Worm (Caenorhabditis elegans) whole organism, late embryonic: ENCODE data around the gene B0361.14.

Source experiments
- C38D4.7 ChIP-seq: fragments of 200-800 bp; sonication (Bioruptor generic); optimal IDR thresholded peaks from 2 replicates; lab custom pipeline; 2018; ENCODE audit warnings: mild to moderate bottlenecking, missing genetic modification characterization, moderate library complexity, missing compliant biosample characterization
- F13H6.1 ChIP-seq: sonication (generic microtip); optimal IDR thresholded peaks from 2 replicates; lab custom pipeline; 2016; ENCODE audit warnings: missing genetic modification characterization, missing compliant biosample characterization
- K02D7.2 ChIP-seq: sonication (generic microtip); optimal IDR thresholded peaks from 2 replicates; lab custom pipeline; 2017; ENCODE audit warnings: mild to moderate bottlenecking, missing genetic modification characterization, missing compliant biosample characterization
- K09A11.1 ChIP-seq: sonication (generic microtip); optimal IDR thresholded peaks from 2 replicates; lab custom pipeline; 2017; ENCODE audit warnings: antibody characterized with exemption, mild to moderate bottlenecking, missing genetic modification characterization, missing compliant biosample characterization; ENCODE audit not compliant: insufficient read depth
- T23F11.4 ChIP-seq: fragments of 200-800 bp; sonication (Bioruptor generic); optimal IDR thresholded peaks from 2 replicates; lab custom pipeline; 2018; ENCODE audit warnings: mild to moderate bottlenecking, missing genetic modification characterization, missing compliant biosample characterization
- ahr-1 ChIP-seq: sonication (generic microtip); optimal IDR thresholded peaks from 2 replicates; lab custom pipeline; 2016; ENCODE audit warnings: missing genetic modification characterization, missing compliant biosample characterization
- ama-1 ChIP-seq: fragments of 150-350 bp; optimal IDR thresholded peaks from 2 replicates; lab custom pipeline; 2014
- ceh-14 ChIP-seq: sonication (generic microtip); optimal IDR thresholded peaks from 2 replicates; lab custom pipeline; 2016; ENCODE audit warnings: missing genotype, missing genetic modification characterization, missing compliant biosample characterization
- ceh-19 ChIP-seq: fragments of 200-800 bp; sonication (Bioruptor generic); optimal IDR thresholded peaks from 2 replicates; lab custom pipeline; 2018; ENCODE audit warnings: mild to moderate bottlenecking, missing genetic modification characterization, missing compliant biosample characterization
- ceh-2 ChIP-seq: sonication (generic microtip); optimal IDR thresholded peaks from 2 replicates; lab custom pipeline; 2016; ENCODE audit warnings: missing genotype, missing genetic modification characterization, missing compliant biosample characterization
- ceh-22 ChIP-seq: sonication (generic microtip); optimal IDR thresholded peaks from 2 replicates; lab custom pipeline; 2017; ENCODE audit warnings: missing biosample characterization, missing genetic modification characterization
- ceh-24 ChIP-seq: sonication (generic microtip); optimal IDR thresholded peaks from 2 replicates; lab custom pipeline; 2016; ENCODE audit warnings: mild to moderate bottlenecking, missing genetic modification characterization, missing compliant biosample characterization
- ceh-30 ChIP-seq: fragments of 150-350 bp; optimal IDR thresholded peaks from 2 replicates; lab custom pipeline; 2014; ENCODE audit warnings: missing biosample characterization, missing genetic modification characterization
- ceh-45 ChIP-seq: fragments of 200-800 bp; sonication (Bioruptor generic); IDR thresholded peaks from 2 replicates; pipeline ENCODE4 v1.3.6; 2022; ENCODE audit warnings: missing genetic modification reagents, missing genetic modification characterization, missing compliant biosample characterization
- ceh-48 ChIP-seq: sonication (generic microtip); optimal IDR thresholded peaks from 2 replicates; lab custom pipeline; 2016; ENCODE audit warnings: missing genetic modification characterization, inconsistent platforms, missing compliant biosample characterization
- ceh-9 ChIP-seq: sonication (generic microtip); optimal IDR thresholded peaks from 2 replicates; lab custom pipeline; 2016; ENCODE audit warnings: mild to moderate bottlenecking, missing genetic modification characterization, inconsistent platforms, missing compliant biosample characterization
- che-1 ChIP-seq: sonication (generic microtip); optimal IDR thresholded peaks from 2 replicates; lab custom pipeline; 2016; ENCODE audit warnings: mild to moderate bottlenecking, missing genetic modification characterization, missing compliant biosample characterization
- dmd-4 ChIP-seq: sonication (generic microtip); optimal IDR thresholded peaks from 2 replicates; lab custom pipeline; 2016; ENCODE audit warnings: borderline replicate concordance, missing genetic modification characterization, missing compliant biosample characterization
- dve-1 ChIP-seq: sonication (generic microtip); optimal IDR thresholded peaks from 2 replicates; lab custom pipeline; 2017; ENCODE audit warnings: antibody characterized with exemption, mild to moderate bottlenecking, missing genetic modification characterization, missing compliant biosample characterization
- elt-4 ChIP-seq: sonication (generic microtip); optimal IDR thresholded peaks from 2 replicates; lab custom pipeline; 2016; ENCODE audit warnings: missing genetic modification characterization, missing compliant biosample characterization
- fkh-6 ChIP-seq: sonication (generic microtip); optimal IDR thresholded peaks from 2 replicates; lab custom pipeline; 2016; ENCODE audit warnings: missing genetic modification characterization, missing compliant biosample characterization
- gmeb-2 ChIP-seq: sonication (generic microtip); optimal IDR thresholded peaks from 2 replicates; lab custom pipeline; 2016; ENCODE audit warnings: missing genetic modification characterization, inconsistent platforms, missing compliant biosample characterization
- hlh-13 ChIP-seq: fragments of 200-800 bp; sonication (Bioruptor generic); optimal IDR thresholded peaks from 2 replicates; lab custom pipeline; 2018; ENCODE audit warnings: mild to moderate bottlenecking, missing genetic modification characterization, missing compliant biosample characterization
- hlh-15 ChIP-seq: sonication (generic microtip); optimal IDR thresholded peaks from 2 replicates; lab custom pipeline; 2016; ENCODE audit warnings: missing genetic modification characterization, missing compliant biosample characterization
- hlh-30 ChIP-seq: sonication (generic microtip); optimal IDR thresholded peaks from 2 replicates; lab custom pipeline; 2017; ENCODE audit warnings: antibody characterized with exemption, missing genetic modification characterization, missing compliant biosample characterization; ENCODE audit not compliant: insufficient read depth
- hlh-6 ChIP-seq: sonication (generic microtip); optimal IDR thresholded peaks from 2 replicates; lab custom pipeline; 2016; ENCODE audit warnings: missing genotype, missing genetic modification characterization, missing compliant biosample characterization
- hlh-8 ChIP-seq: sonication (generic microtip); optimal IDR thresholded peaks from 2 replicates; lab custom pipeline; 2016; ENCODE audit warnings: missing genotype, missing genetic modification characterization, missing compliant biosample characterization
- lim-6 ChIP-seq: sonication (generic microtip); optimal IDR thresholded peaks from 2 replicates; lab custom pipeline; 2016; ENCODE audit warnings: missing genetic modification characterization, missing compliant biosample characterization
- nhr-232 ChIP-seq: sonication (generic microtip); optimal IDR thresholded peaks from 2 replicates; lab custom pipeline; 2016; ENCODE audit warnings: missing genetic modification characterization, missing compliant biosample characterization
- npax-4 ChIP-seq: sonication (generic microtip); optimal IDR thresholded peaks from 2 replicates; lab custom pipeline; 2016; ENCODE audit warnings: missing genetic modification characterization, missing compliant biosample characterization
- pax-1 ChIP-seq: fragments of 150-350 bp; optimal IDR thresholded peaks from 2 replicates; lab custom pipeline; 2014; ENCODE audit warnings: missing biosample characterization, missing genetic modification characterization
- pha-2 ChIP-seq: sonication (generic microtip); optimal IDR thresholded peaks from 2 replicates; lab custom pipeline; 2017; ENCODE audit warnings: mild to moderate bottlenecking, missing genetic modification characterization, missing compliant biosample characterization
- pros-1 ChIP-seq: fragments of 150-350 bp; optimal IDR thresholded peaks from 2 replicates; lab custom pipeline; 2014; ENCODE audit warnings: missing biosample characterization, missing genetic modification reagents, missing genetic modification characterization
- ref-2 ChIP-seq: sonication (generic microtip); optimal IDR thresholded peaks from 2 replicates; lab custom pipeline; 2016; ENCODE audit warnings: missing genetic modification characterization, missing compliant biosample characterization
- rnt-1 ChIP-seq: sonication (generic microtip); optimal IDR thresholded peaks from 2 replicates; lab custom pipeline; 2016; ENCODE audit warnings: missing genetic modification characterization, missing compliant biosample characterization
- sdc-2 ChIP-seq: sonication (generic microtip); optimal IDR thresholded peaks from 2 replicates; lab custom pipeline; 2016; ENCODE audit warnings: missing genotype, missing genetic modification characterization, missing compliant biosample characterization
- syd-9 ChIP-seq: sonication (generic microtip); optimal IDR thresholded peaks from 2 replicates; lab custom pipeline; 2016; ENCODE audit warnings: mild to moderate bottlenecking, missing genetic modification characterization, moderate library complexity, missing compliant biosample characterization
- tbx-2 ChIP-seq: sonication (generic microtip); optimal IDR thresholded peaks from 2 replicates; lab custom pipeline; 2016; ENCODE audit warnings: missing genetic modification characterization, missing compliant biosample characterization
- unc-42 ChIP-seq: sonication (generic microtip); optimal IDR thresholded peaks from 2 replicates; lab custom pipeline; 2016; ENCODE audit warnings: missing genotype, missing genetic modification characterization, missing compliant biosample characterization
- unc-86 ChIP-seq: sonication (generic microtip); optimal IDR thresholded peaks from 2 replicates; lab custom pipeline; 2016; ENCODE audit warnings: missing genetic modification characterization, missing compliant biosample characterization
- zip-5 ChIP-seq: sonication (generic microtip); optimal IDR thresholded peaks from 2 replicates; lab custom pipeline; 2016; ENCODE audit warnings: missing genetic modification characterization, missing compliant biosample characterization

B0361.14 gene

ce11 chrIII:7314473-7314872 is 15.1 kb upstream of the B0361.14 start:
- TF ChIP-seq lim-6 (no peak), pha-2 (tag; lab: Kevin White, UChicago) (no peak), ceh-30 (no peak), pros-1 (tag; lab: Kevin White, UChicago) (no peak), F13H6.1 (tag; lab: Kevin White, UChicago) (no peak), hlh-13 (GFP tag; lab: Kevin White, UChicago) (no peak), ceh-22 (no peak), che-1 (tag; lab: Kevin White, UChicago) (no peak), ahr-1 (tag; lab: Kevin White, UChicago) (no peak), hlh-8 (tag; lab: Kevin White, UChicago) (no peak), ref-2 (no peak), ama-1 (lab: Kevin White, UChicago) (no peak), ceh-45 (no peak), gmeb-2 (tag; lab: Kevin White, UChicago) (no peak), ceh-24 (tag; lab: Kevin White, UChicago) (no peak), unc-42 (tag; lab: Kevin White, UChicago) (no peak), hlh-6 (no peak), tbx-2 (tag; lab: Kevin White, UChicago) (no peak), dmd-4 (tag; lab: Kevin White, UChicago) (no peak)

ce11 chrIII:7310662-7311340 is 11.5 kb upstream of the B0361.14 start, which contains the start of the genes F56C9.6 and F56C9.3:
TSS of gene F56C9.6 (minus strand) at chrIII:7310773.
TSS of gene F56C9.3 (plus strand) at chrIII:7311290.
- TF ChIP-seq syd-9 (tag; lab: Kevin White, UChicago) (no peak), pax-1 (tag; lab: Kevin White, UChicago) (no peak), K02D7.2 (no peak), rnt-1 (tag; lab: Kevin White, UChicago) (no peak), ref-2 (no peak), nhr-232 (tag; lab: Kevin White, UChicago) (no peak), dmd-4 (tag; lab: Kevin White, UChicago) (no peak), hlh-6 (no peak), elt-4 (tag; lab: Kevin White, UChicago) (no peak), unc-42 (tag; lab: Kevin White, UChicago) (no peak), ceh-45 (no peak), ceh-48 (tag; lab: Kevin White, UChicago) (no peak), sdc-2 (tag; lab: Kevin White, UChicago) (no peak), ceh-19 (no peak), ceh-22 (no peak), C38D4.7 (GFP tag; lab: Kevin White, UChicago) (no peak), hlh-15 (tag; lab: Kevin White, UChicago) (no peak), unc-86 (tag; lab: Kevin White, UChicago) (no peak), T23F11.4 (GFP tag; lab: Kevin White, UChicago) (no peak), hlh-30 (tag; lab: Kevin White, UChicago) (no peak)

ce11 chrIII:7308600-7309109 is 9.3 kb upstream of the B0361.14 start, which contains the start of gene acbp-4:
TSS of gene acbp-4 (minus strand) at chrIII:7309109.
- TF ChIP-seq ama-1 (lab: Kevin White, UChicago), result no peak
- TF ChIP-seq hlh-30 (tag; lab: Kevin White, UChicago), result no peak
- no peak for TF ChIP-seq ceh-2 (tag; lab: Kevin White, UChicago)
- no peak for TF ChIP-seq K09A11.1 (tag; lab: Kevin White, UChicago)
- TF ChIP-seq dve-1, result no peak
- no peak for TF ChIP-seq fkh-6 (tag; lab: Kevin White, UChicago)
- no peak for TF ChIP-seq F13H6.1 (tag; lab: Kevin White, UChicago)
- no peak for TF ChIP-seq pros-1 (tag; lab: Kevin White, UChicago)
- no peak for TF ChIP-seq ceh-14 (tag; lab: Kevin White, UChicago)
- no peak for TF ChIP-seq lim-6
- TF ChIP-seq zip-5, result no peak
- no peak for TF ChIP-seq ceh-9 (tag; lab: Kevin White, UChicago)
- no peak for TF ChIP-seq nhr-232 (tag; lab: Kevin White, UChicago)
- TF ChIP-seq npax-4 (tag; lab: Kevin White, UChicago), result no peak
- TF ChIP-seq, all 69 proteins: peak for 0
